Worm (Caenorhabditis elegans): ENCODE results near the gene B0024.11.

Gene B0024.11

DNA sequence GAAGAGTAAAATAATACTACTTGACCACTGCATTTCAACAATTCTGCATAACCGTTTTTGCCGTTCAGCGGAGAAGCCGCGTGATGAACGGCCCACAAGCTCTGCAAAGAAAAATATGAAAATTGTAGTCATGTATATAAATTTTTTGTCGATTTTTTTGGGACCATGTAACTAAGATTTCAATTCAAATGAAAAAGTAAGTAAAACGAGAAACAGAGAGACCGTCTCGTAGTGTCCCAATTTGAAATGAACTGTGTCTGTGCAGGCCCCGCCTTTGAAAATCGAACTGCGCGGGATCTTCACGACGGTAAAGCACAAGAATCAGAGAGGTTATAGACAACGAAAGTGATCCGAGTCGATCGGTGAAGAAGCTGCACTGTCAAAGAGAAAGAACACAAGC lies 12.7 kb upstream of the B0024.11 start, which contains the start of gene crm-1:
crm-1 (minus strand) TSS at position 101 of the 400 bp plus-strand sequence.
- peak; percentile 9 for TF ChIP-seq nhr-77 (tag; optimal IDR thresholded peaks at IDR 0.05)
- TF ChIP-seq pax-3 (tag; optimal IDR thresholded peaks at IDR 0.05), result no peak
- TF ChIP-seq lin-14 (GFP tag; optimal IDR thresholded peaks at IDR 0.05), result peak; percentile 1
- peak; percentile 15 for TF ChIP-seq tbx-2 (tag; optimal IDR thresholded peaks at IDR 0.05)
- TF ChIP-seq nhr-11 (tag; optimal IDR thresholded peaks at IDR 0.05), result no peak

DNA sequence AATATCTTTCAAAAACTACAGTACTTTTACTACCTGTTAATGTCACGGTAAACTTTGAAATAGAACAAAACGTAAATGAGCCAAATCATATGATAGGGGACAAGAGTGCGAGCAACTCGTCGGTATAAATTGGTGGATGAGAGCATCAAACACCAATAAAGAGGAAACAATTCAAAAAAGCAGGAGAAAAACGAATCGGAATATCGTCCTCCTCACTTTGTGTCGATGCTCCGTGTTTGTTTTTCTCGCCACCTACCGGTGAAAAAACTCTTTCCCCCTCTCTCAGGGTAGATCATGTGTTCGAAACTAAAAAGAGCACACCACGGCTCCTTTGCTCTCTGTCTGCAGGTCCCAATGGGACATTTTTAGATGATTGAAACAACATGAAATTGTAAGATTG lies 8.7 kb upstream of the B0024.11 start:
- peak; percentile 15 for TF ChIP-seq tbx-2 (tag; optimal IDR thresholded peaks at IDR 0.05)
- peak; percentile 16 for TF ChIP-seq lin-14 (GFP tag; optimal IDR thresholded peaks at IDR 0.05)
- no peak for TF ChIP-seq nhr-19 (GFP tag; conservative IDR thresholded peaks at IDR 0.05)

DNA sequence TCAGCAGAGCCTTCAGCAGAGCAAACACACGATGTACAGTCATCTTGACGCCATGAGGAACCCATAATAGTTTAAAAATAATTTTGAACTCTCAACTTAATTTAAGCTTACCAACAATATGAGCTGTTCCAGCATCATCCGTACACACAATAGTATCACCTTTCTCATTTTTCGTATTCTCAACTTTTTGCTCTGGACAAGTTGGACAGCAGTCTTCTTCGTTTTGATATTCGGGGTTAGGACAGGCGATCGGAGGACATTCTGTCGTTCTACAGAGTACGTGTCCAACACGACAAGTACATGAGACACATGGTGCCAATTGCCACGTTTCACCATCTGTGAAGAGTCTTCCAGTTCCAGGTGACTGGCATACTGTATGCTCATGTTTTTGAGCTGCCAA lies 4.2 kb upstream of the B0024.11 start:
- TF ChIP-seq isw-1 (GFP tag; IDR thresholded peaks at IDR 0.05) (no peak), hpl-2 (GFP tag; optimal IDR thresholded peaks at IDR 0.05) (no peak), fkh-10 (GFP tag; optimal IDR thresholded peaks at IDR 0.05) (no peak), blmp-1 (tag; optimal IDR thresholded peaks at IDR 0.05) (no peak), ceh-8 (GFP tag; optimal IDR thresholded peaks at IDR 0.05) (no peak)

DNA sequence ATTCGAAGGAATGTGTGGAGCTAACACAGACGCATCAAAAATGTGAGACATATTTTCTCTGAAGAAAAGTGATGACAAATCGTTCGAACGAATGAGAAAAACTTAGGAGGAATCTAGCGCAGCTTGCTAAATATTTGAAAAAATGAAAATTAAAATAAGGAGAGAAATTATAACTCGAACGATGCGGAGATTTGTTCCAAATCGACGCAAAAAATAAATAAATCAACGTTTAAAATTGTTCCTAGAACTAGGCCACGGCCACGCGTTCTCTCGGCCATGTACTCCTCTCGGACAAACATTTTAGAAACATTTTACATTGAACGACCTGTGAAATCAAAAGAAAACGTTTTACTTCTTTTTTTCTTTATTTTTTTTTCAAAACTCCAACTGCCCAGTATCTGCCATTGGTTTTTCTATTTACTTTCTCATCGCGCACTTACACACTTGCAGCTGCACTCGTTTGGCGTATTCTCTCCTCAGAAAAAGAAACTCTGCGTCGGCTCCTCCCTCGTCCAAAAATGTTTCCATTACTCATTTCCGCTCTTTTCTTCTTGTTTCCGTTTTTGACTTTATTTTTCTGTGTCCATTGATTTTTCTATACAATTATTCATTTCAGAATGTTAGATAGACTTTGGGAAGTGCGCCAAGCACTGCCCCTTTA lies 897 bp upstream of the B0024.11 start, which contains the start of the genes gna-1 and B0024.13:
gna-1 (minus strand) TSS at position 51 of the 661 bp plus-strand sequence.
B0024.13 (plus strand) TSS at position 611 of the 661 bp plus-strand sequence.
- TF ChIP-seq snpc-4 (tag; optimal IDR thresholded peaks at IDR 0.05), result peak; percentile 5
- TF ChIP-seq aha-1 (tag; optimal IDR thresholded peaks at IDR 0.05), result no peak
- no peak for TF ChIP-seq hlh-4 (tag; optimal IDR thresholded peaks at IDR 0.05)
- TF ChIP-seq skn-1 (tag; optimal IDR thresholded peaks at IDR 0.05), result peak; percentile 44
- TF ChIP-seq lin-13 (GFP tag; optimal IDR thresholded peaks at IDR 0.05), result no peak
- peak; percentile 12 for TF ChIP-seq Y116A8C.19 (tag; optimal IDR thresholded peaks at IDR 0.05; ENCODE audit: borderline replicate concordance)
- peak; percentile 83 for TF ChIP-seq nhr-90 (tag; optimal IDR thresholded peaks at IDR 0.05; ENCODE audit: poor library complexity)
- TF ChIP-seq unc-130 (tag; optimal IDR thresholded peaks at IDR 0.05), result peak; percentile 33
- peak; percentile 78 for TF ChIP-seq xbp-1 (tag; optimal IDR thresholded peaks at IDR 0.05)
- TF ChIP-seq lin-15B (tag; optimal IDR thresholded peaks at IDR 0.05), result peak; percentile 30
- TF ChIP-seq aly-2 (tag; optimal IDR thresholded peaks at IDR 0.05), result no peak
- peak; percentile 60 for TF ChIP-seq blmp-1 (tag; optimal IDR thresholded peaks at IDR 0.05)
- TF ChIP-seq ets-5 (GFP tag; IDR thresholded peaks at IDR 0.05), result no peak
- peak; percentile 92 for TF ChIP-seq lir-3 (tag; optimal IDR thresholded peaks at IDR 0.05; ENCODE audit: poor library complexity)
- peak; percentile 77 for TF ChIP-seq sox-4 (tag; optimal IDR thresholded peaks at IDR 0.05)
- TF ChIP-seq fkh-8 (tag; optimal IDR thresholded peaks at IDR 0.05), result peak; percentile 69
- peak; percentile 86 for TF ChIP-seq ceh-90 (tag; optimal IDR thresholded peaks at IDR 0.05)
- TF ChIP-seq hlh-17 (GFP tag; optimal IDR thresholded peaks at IDR 0.05; ENCODE audit: borderline replicate concordance), result no peak
- TF ChIP-seq pax-3 (tag; optimal IDR thresholded peaks at IDR 0.05), result peak; percentile 51
- peak; percentile 77 for TF ChIP-seq snu-23 (GFP tag; optimal IDR thresholded peaks at IDR 0.05)
- peak; percentile 82 for TF ChIP-seq dsc-1 (tag; optimal IDR thresholded peaks at IDR 0.05)
- TF ChIP-seq nhr-76 (tag; optimal IDR thresholded peaks at IDR 0.05), result no peak
- TF ChIP-seq C16A3.4 (tag; optimal IDR thresholded peaks at IDR 0.05), result peak; percentile 33
- peak; percentile 81 for TF ChIP-seq nhr-20 (tag; optimal IDR thresholded peaks at IDR 0.05)
- peak; percentile 64 for TF ChIP-seq C04F5.9 (tag; optimal IDR thresholded peaks at IDR 0.05)
- peak; percentile 87 for TF ChIP-seq nhr-85 (tag)
- peak; percentile 72 for TF ChIP-seq nhr-19 (GFP tag; conservative IDR thresholded peaks at IDR 0.05)
- TF ChIP-seq unc-86 (tag; optimal IDR thresholded peaks at IDR 0.05), result peak; percentile 45
- peak; percentile 37 to 62 (median 58) for TF ChIP-seq dpl-1 (GFP tag; optimal IDR thresholded peaks at IDR 0.05)
- peak; percentile 85 for TF ChIP-seq nhr-71 (tag; optimal IDR thresholded peaks at IDR 0.05)
- peak; percentile 81 for TF ChIP-seq nhr-47 (tag; optimal IDR thresholded peaks at IDR 0.05)
- peak in 1 of 2 experiments; percentile 86 for TF ChIP-seq ztf-11 (tag; optimal IDR thresholded peaks at IDR 0.05)
- no peak for TF ChIP-seq nhr-84 (tag; optimal IDR thresholded peaks at IDR 0.05)
- TF ChIP-seq zip-4 (GFP tag; optimal IDR thresholded peaks at IDR 0.05), result no peak
- peak; percentile 57 for TF ChIP-seq isw-1 (GFP tag; IDR thresholded peaks at IDR 0.05)
- no peak for TF ChIP-seq nhr-237 (tag; optimal IDR thresholded peaks at IDR 0.05)
- TF ChIP-seq lsy-2 (tag; optimal IDR thresholded peaks at IDR 0.05), result peak; percentile 54 to 64
- no peak for TF ChIP-seq sup-37 (GFP tag; optimal IDR thresholded peaks at IDR 0.05)
- TF ChIP-seq tbx-2 (tag; optimal IDR thresholded peaks at IDR 0.05), result peak; percentile 87

Data from whole organism, L1 larva.